Worm (Caenorhabditis elegans) whole organism, L3 larva: ENCODE measurements around the gene fipr-8.

ENCODE experiments used
- nhr-12 ChIP-seq: fragments of 150-350 bp; optimal IDR thresholded peaks from 2 replicates; lab custom pipeline; 2014; ENCODE audit warnings: missing biosample characterization, missing genetic modification characterization
- tbx-2 ChIP-seq: sonication (generic microtip); optimal IDR thresholded peaks from 2 replicates; lab custom pipeline; 2016; ENCODE audit warnings: mild to moderate bottlenecking, missing genetic modification characterization, missing compliant biosample characterization
- ztf-11 ChIP-seq: fragments of 150-350 bp; optimal IDR thresholded peaks from 2 replicates; lab custom pipeline; 2014; ENCODE audit warnings: missing biosample characterization, missing genetic modification characterization

ce11 chrV:10249515-10249914, 9.8 kb upstream of the fipr-8 start:
- no peak for TF ChIP-seq ztf-11 (tag; lab: Kevin White, UChicago)
- TF ChIP-seq nhr-12 (tag; lab: Kevin White, UChicago): no peak
- TF ChIP-seq tbx-2: no peak
